Worm (Caenorhabditis elegans) whole organism, L3 larva: ENCODE results near the gene K08E5.5.

Experiments
- R02D3.7 ChIP-seq: fragments of 150-350 bp; optimal IDR thresholded peaks from 2 replicates; lab custom pipeline; 2014; ENCODE audit warnings: missing biosample characterization, missing genetic modification characterization
- aly-2 ChIP-seq: fragments of 150-350 bp; optimal IDR thresholded peaks from 2 replicates; lab custom pipeline; 2014; ENCODE audit warnings: missing biosample characterization, missing genetic modification characterization
- ama-1 ChIP-seq: fragments of 150-350 bp; optimal IDR thresholded peaks from 2 replicates; lab custom pipeline; 2018
- ceh-28 ChIP-seq: fragments of 150-350 bp; optimal IDR thresholded peaks from 2 replicates; lab custom pipeline; 2014; ENCODE audit warnings: missing biosample characterization, missing genetic modification reagents, missing genetic modification characterization
- ceh-82 ChIP-seq: fragments of 150-350 bp; optimal IDR thresholded peaks from 2 replicates; lab custom pipeline; 2014; ENCODE audit warnings: missing biosample characterization, missing genetic modification characterization
- ceh-9 ChIP-seq: sonication (generic microtip); optimal IDR thresholded peaks from 2 replicates; lab custom pipeline; 2018; ENCODE audit warnings: missing biosample characterization, missing genetic modification characterization
- daf-12 ChIP-seq: fragments of 150-350 bp; optimal IDR thresholded peaks from 2 replicates; lab custom pipeline; 2014; ENCODE audit warnings: missing biosample characterization, missing genetic modification reagents, missing genetic modification characterization
- egl-27 ChIP-seq: sonication (generic microtip); optimal IDR thresholded peaks from 4 replicates; lab custom pipeline; 2017; ENCODE audit warnings: missing biosample characterization, missing genetic modification reagents, missing genetic modification characterization
- egl-5 ChIP-seq: fragments of 150-350 bp; optimal IDR thresholded peaks from 2 replicates; lab custom pipeline; 2017; ENCODE audit warnings: missing biosample characterization, missing genetic modification reagents, missing genetic modification characterization, inconsistent platforms
- elt-2 ChIP-seq: sonication (generic microtip); optimal IDR thresholded peaks from 2 replicates; lab custom pipeline; 2016; ENCODE audit warnings: missing genetic modification reagents, mild to moderate bottlenecking, missing genetic modification characterization, missing compliant biosample characterization
- fkh-10 ChIP-seq: sonication (generic microtip); optimal IDR thresholded peaks from 2 replicates; lab custom pipeline; 2017; ENCODE audit warnings: missing biosample characterization, missing genetic modification reagents, missing genetic modification characterization
- fkh-2 ChIP-seq: fragments of 150-350 bp; optimal IDR thresholded peaks from 2 replicates; lab custom pipeline; 2014; ENCODE audit warnings: missing biosample characterization, missing genetic modification reagents, missing genetic modification characterization
- fos-1 ChIP-seq: fragments of 150-350 bp; optimal IDR thresholded peaks from 2 replicates; lab custom pipeline; 2014; ENCODE audit warnings: missing biosample characterization, missing genetic modification characterization
- hmg-11 ChIP-seq: sonication (generic microtip); optimal IDR thresholded peaks from 2 replicates; lab custom pipeline; 2016; ENCODE audit warnings: missing genetic modification characterization, missing compliant biosample characterization
- jun-1 ChIP-seq: fragments of 150-350 bp; optimal IDR thresholded peaks from 2 replicates; lab custom pipeline; 2014; ENCODE audit warnings: missing biosample characterization, missing genetic modification reagents, missing genetic modification characterization
- lin-15B ChIP-seq: fragments of 150-350 bp; optimal IDR thresholded peaks from 2 replicates; lab custom pipeline; 2014; ENCODE audit warnings: missing biosample characterization, missing genetic modification characterization
- lin-39 ChIP-seq: fragments of 150-350 bp; optimal IDR thresholded peaks from 2 replicates; lab custom pipeline; 2018; ENCODE audit warnings: missing biosample characterization, missing genetic modification reagents, missing genetic modification characterization
- mml-1 ChIP-seq: fragments of 150-350 bp; sonication (generic microtip); optimal IDR thresholded peaks from 3 replicates; lab custom pipeline; 2014; ENCODE audit warnings: missing biosample characterization, missing genetic modification characterization
- nfya-1 ChIP-seq: sonication (generic microtip); optimal IDR thresholded peaks from 2 replicates; lab custom pipeline; 2017; ENCODE audit warnings: missing genetic modification characterization, mild to moderate bottlenecking, missing compliant biosample characterization, antibody characterized with exemption, moderate library complexity; ENCODE audit not compliant: insufficient read depth
- nhr-11 ChIP-seq: fragments of 150-350 bp; optimal IDR thresholded peaks from 2 replicates; lab custom pipeline; 2014; ENCODE audit warnings: missing biosample characterization, missing genetic modification characterization
- nhr-12 ChIP-seq: fragments of 150-350 bp; optimal IDR thresholded peaks from 2 replicates; lab custom pipeline; 2014; ENCODE audit warnings: missing biosample characterization, missing genetic modification characterization
- nhr-23 ChIP-seq: fragments of 150-350 bp; optimal IDR thresholded peaks from 2 replicates; lab custom pipeline; 2014; ENCODE audit warnings: missing biosample characterization, missing genetic modification reagents, missing genetic modification characterization
- nhr-25 ChIP-seq: sonication (generic microtip); optimal IDR thresholded peaks from 2 replicates; lab custom pipeline; 2017; ENCODE audit warnings: missing biosample characterization, missing genetic modification characterization
- nhr-43 ChIP-seq: sonication (generic microtip); optimal IDR thresholded peaks from 2 replicates; lab custom pipeline; 2016; ENCODE audit warnings: mild to moderate bottlenecking, missing genetic modification characterization, missing compliant biosample characterization; ENCODE audit not compliant: poor library complexity, severe bottlenecking
- nhr-67 ChIP-seq: fragments of 150-350 bp; optimal IDR thresholded peaks from 2 replicates; lab custom pipeline; 2014; ENCODE audit warnings: missing biosample characterization, missing genetic modification characterization
- nhr-77 ChIP-seq: fragments of 150-350 bp; optimal IDR thresholded peaks from 2 replicates; lab custom pipeline; 2014; ENCODE audit warnings: missing biosample characterization, missing genetic modification characterization
- pha-4 ChIP-seq: fragments of 150-350 bp; optimal IDR thresholded peaks from 2 replicates; lab custom pipeline; 2014; ENCODE audit warnings: missing biosample characterization, missing genetic modification reagents, missing genetic modification characterization
- sea-2 ChIP-seq: fragments of 150-350 bp; sonication (generic microtip); optimal IDR thresholded peaks from 4 replicates; lab custom pipeline; 2014; ENCODE audit warnings: missing biosample characterization, missing genetic modification reagents, missing genetic modification characterization
- skn-1 ChIP-seq: fragments of 150-350 bp; optimal IDR thresholded peaks from 2 replicates; lab custom pipeline; 2014; ENCODE audit warnings: missing biosample characterization, missing genetic modification characterization
- tbx-2 ChIP-seq: sonication (generic microtip); optimal IDR thresholded peaks from 2 replicates; lab custom pipeline; 2016; ENCODE audit warnings: mild to moderate bottlenecking, missing genetic modification characterization, missing compliant biosample characterization
- unc-39 ChIP-seq: sonication (generic microtip); optimal IDR thresholded peaks from 4 replicates; lab custom pipeline; 2017; ENCODE audit warnings: missing biosample characterization, missing genetic modification characterization
- unc-62 ChIP-seq: fragments of 150-350 bp; sonication (generic microtip); optimal IDR thresholded peaks from 4 replicates; lab custom pipeline; 2014; ENCODE audit warnings: missing biosample characterization, missing genetic modification reagents, missing genetic modification characterization
- ztf-11 ChIP-seq: fragments of 150-350 bp; optimal IDR thresholded peaks from 2 replicates; lab custom pipeline; 2014; ENCODE audit warnings: missing biosample characterization, missing genetic modification characterization
- ztf-4 ChIP-seq: fragments of 150-350 bp; optimal IDR thresholded peaks from 2 replicates; lab custom pipeline; 2014; ENCODE audit warnings: missing biosample characterization, missing genetic modification characterization

The K08E5.5 gene

DNA sequence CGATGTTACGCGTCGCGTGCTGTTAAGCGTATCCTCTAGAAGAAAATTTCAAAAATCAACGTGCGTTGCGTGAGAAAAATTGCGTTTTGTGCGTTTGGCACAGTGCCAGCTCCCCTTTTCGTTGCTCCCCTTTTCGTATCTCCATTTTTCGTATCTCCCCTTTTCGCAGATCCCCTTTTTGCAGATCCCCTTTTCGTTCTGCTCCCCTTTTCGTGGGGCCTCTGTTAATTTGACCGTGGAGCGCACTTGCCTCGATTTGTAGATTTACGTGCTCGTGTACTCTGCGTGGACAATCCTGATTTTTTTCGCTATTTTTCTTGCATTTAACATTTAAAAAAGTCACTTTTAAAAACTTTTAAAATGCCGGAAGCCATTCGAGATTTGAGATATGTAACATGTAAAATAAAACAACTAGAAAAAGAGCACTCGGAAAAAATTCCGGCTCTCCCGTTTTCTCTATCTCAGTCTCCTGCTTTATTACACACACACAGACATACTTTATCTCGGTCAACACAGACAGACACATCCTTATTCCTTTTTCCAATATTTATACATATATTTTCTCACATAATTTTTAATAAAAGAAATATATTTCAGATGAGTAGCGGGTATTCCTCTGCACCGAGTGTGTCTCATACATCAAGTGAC lies 36.6 kb downstream of the K08E5.5 start, which contains the start of gene ttll-4:
ttll-4 (plus strand) TSS at position 598 of the 648 bp plus-strand sequence.
- TF ChIP-seq lin-15B (peak; percentile 60), lin-39 (tag; lab: Kevin White, UChicago) (peak; percentile 9), nfya-1 (tag; lab: Kevin White, UChicago) (peak; percentile 43), ceh-28 (no peak), nhr-77 (no peak), nhr-11 (tag; lab: Kevin White, UChicago) (no peak), fkh-10 (no peak), nhr-43 (tag; lab: Kevin White, UChicago) (peak; percentile 51), fkh-2 (tag; lab: Kevin White, UChicago) (no peak), skn-1 (tag; lab: Kevin White, UChicago) (no peak), aly-2 (tag; lab: Kevin White, UChicago) (no peak), R02D3.7 (peak; percentile 76), nhr-25 (tag; lab: Kevin White, UChicago) (no peak), nhr-67 (tag; lab: Kevin White, UChicago) (no peak)

DNA sequence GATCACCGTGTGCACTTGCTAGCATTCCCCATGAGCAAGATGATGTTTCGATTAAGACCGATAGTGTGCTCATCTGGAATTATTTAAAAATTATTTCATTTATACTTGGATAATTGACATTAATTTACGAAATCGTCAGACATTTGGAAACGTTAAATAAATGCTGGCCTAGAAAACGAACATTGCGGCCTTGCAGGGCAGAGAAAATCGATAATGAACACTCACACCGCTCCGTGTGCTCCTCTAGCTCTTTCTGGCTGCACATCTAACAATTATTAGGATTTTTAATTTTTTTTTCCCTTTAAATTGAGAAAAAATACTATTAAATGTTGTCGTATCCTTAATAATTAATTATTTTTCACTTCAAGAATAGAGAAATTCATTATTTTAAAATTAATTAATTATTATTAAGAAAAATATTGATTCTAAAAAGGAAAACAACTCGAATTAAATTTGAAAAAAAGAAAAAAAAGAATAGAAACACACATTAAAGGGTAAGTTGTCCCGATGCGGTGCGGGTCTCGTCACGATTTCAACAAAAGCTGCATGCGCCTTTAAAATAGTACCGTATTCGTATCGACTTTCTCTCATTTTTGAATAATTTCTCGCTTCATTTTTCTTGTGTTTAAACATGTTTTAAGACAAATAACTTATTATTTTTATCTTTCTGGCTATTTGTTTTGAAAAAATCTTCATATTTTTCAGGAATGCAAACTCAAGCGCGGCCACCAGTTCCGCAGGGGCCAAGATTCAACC lies 40.0 kb downstream of the K08E5.5 start, which contains the start of the genes gtf-2H3 and ham-3:
gtf-2H3 (minus strand) TSS at position 73 of the 756 bp plus-strand sequence.
ham-3 (plus strand) TSS at position 706 of the 756 bp plus-strand sequence.
- peak; percentile 33 for TF ChIP-seq hmg-11 (tag; lab: Kevin White, UChicago)
- peak; percentile 79 for TF ChIP-seq ceh-28
- TF ChIP-seq daf-12, result no peak
- TF ChIP-seq nfya-1 (tag; lab: Kevin White, UChicago), result peak; percentile 41

DNA sequence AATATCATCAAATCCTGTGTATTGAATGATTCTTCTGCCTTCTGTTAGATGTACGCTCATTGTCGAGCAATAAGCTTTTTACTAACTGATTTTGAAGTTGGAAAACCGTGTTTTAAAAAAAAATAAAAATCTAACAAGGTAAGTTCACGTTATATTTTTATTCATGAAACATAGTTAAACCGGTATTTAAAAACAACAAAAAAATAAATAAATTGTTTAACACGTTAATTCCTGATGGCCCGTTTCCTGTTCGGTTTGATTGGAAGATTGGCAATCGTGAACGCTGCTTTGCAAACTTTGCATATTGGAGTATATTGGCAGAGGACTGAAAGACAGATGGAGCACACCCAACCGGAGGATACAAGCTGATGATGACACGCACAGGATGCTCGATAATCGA lies 41.5 kb downstream of the K08E5.5 start, which contains the start of gene ZK1128.3:
ZK1128.3 (minus strand) TSS at position 101 of the 400 bp plus-strand sequence.
- TF ChIP-seq elt-2 (tag; lab: Kevin White, UChicago) (no peak), nhr-43 (tag; lab: Kevin White, UChicago) (no peak), nhr-12 (tag; lab: Kevin White, UChicago) (no peak), aly-2 (tag; lab: Kevin White, UChicago) (no peak), ceh-9 (no peak), tbx-2 (no peak), ama-1 (lab: Kevin White, UChicago) (no peak), nhr-23 (no peak)

DNA sequence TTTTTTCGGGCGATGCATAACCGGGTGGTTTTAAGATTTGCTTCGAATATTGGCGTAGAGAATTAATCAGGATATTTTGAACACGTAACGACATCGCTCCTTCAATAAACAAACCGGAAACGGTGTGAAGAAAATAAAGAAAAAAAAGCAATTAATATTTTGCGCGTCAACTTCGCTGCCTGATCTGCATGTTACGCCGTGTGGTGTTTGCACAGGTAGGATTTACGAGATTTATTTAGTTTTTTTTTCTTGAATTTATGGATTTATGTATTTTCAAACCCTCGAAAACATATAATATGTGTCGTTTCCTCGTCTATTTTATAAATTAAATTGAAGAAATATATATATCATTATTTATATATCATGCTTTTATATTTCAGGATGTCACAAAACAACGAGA lies 45.6 kb downstream of the K08E5.5 start, which contains the start of the genes ZK1128.1 and mett-10:
ZK1128.1 (minus strand) TSS at position 99 of the 400 bp plus-strand sequence.
mett-10 (plus strand) TSS at position 375 of the 400 bp plus-strand sequence.
- TF ChIP-seq lin-15B, result peak; percentile 45
- TF ChIP-seq jun-1 (tag; lab: Kevin White, UChicago), result no peak
- peak; percentile 85 for TF ChIP-seq R02D3.7
- peak; percentile 18 for TF ChIP-seq nhr-23
- TF ChIP-seq fos-1 (tag; lab: Kevin White, UChicago), result no peak
- TF ChIP-seq pha-4 (tag; lab: Kevin White, UChicago), result peak; percentile 51
- TF ChIP-seq mml-1 (tag; lab: Kevin White, UChicago), result no peak
- no peak for TF ChIP-seq ceh-82 (tag; lab: Kevin White, UChicago)
- TF ChIP-seq unc-62 (GFP tag; lab: Kevin White, UChicago), result no peak
- TF ChIP-seq nfya-1 (tag; lab: Kevin White, UChicago), result peak; percentile 39
- TF ChIP-seq sea-2 (GFP tag; lab: Kevin White, UChicago), result no peak
- TF ChIP-seq, all 47 proteins: peak for 5

DNA sequence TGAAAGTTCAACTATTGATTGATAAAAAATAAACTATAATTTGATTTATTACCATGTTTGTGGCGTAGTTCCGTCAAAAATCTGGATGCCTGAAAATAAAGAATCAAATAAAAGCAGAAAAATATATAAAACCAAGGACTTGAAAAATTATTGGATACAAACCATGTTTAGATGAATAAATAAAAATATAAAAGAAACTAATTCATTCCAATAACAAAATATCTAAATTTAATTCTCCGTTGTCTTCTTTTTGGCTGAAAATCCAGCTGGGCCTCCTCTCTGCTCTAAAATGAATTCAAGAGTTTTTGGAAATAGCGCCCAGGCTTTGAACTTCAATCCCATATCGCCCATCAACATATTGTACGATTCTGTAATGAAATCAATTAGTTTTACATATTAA lies 47.3 kb downstream of the K08E5.5 start, which contains the start of gene vps-29:
vps-29 (minus strand) TSS at position 101 of the 400 bp plus-strand sequence.
- TF ChIP-seq egl-5, result no peak
- TF ChIP-seq elt-2 (tag; lab: Kevin White, UChicago), result no peak
- no peak for TF ChIP-seq ceh-82 (tag; lab: Kevin White, UChicago)
- no peak for TF ChIP-seq ztf-4 (tag; lab: Kevin White, UChicago)
- no peak for TF ChIP-seq fkh-2 (tag; lab: Kevin White, UChicago)
- no peak for TF ChIP-seq unc-39 (tag; lab: Kevin White, UChicago)
- TF ChIP-seq egl-27 (tag; lab: Kevin White, UChicago), result no peak
- TF ChIP-seq ztf-11 (tag; lab: Kevin White, UChicago), result no peak
- TF ChIP-seq lin-15B, result no peak
